Fruit fly (Drosophila melanogaster) whole organism, embryonic: ENCODE results near the gene CG14664.

ENCODE experiments used
- CG11398 ChIP-seq: fragments of 200-800 bp; sonication (Bioruptor generic); optimal IDR thresholded peaks from 2 replicates; lab custom pipeline; 2016; ENCODE audit warnings: missing biosample characterization, missing genetic modification characterization
- CG12104 ChIP-seq: fragments of 200-800 bp; sonication (Bioruptor generic); optimal IDR thresholded peaks from 3 replicates; lab custom pipeline; 2016; ENCODE audit warnings: missing biosample characterization, missing genetic modification characterization
- CG12744 ChIP-seq: fragments of 200-800 bp; sonication (Bioruptor generic); optimal IDR thresholded peaks from 2 replicates; lab custom pipeline; 2016; ENCODE audit warnings: missing biosample characterization, missing genetic modification characterization
- CG14441 ChIP-seq: fragments of 200-800 bp; sonication (Bioruptor generic); IDR thresholded peaks from 2 replicates; pipeline ENCODE4 v1.3.6; 2022; ENCODE audit warnings: missing biosample characterization, missing genetic modification characterization
- CG15269 ChIP-seq: fragments of 200-800 bp; sonication (Bioruptor generic); optimal IDR thresholded peaks from 2 replicates; lab custom pipeline; 2018; ENCODE audit warnings: missing biosample characterization, mild to moderate bottlenecking, missing genetic modification characterization, moderate library complexity
- CG18262 ChIP-seq: fragments of 200-800 bp; optimal IDR thresholded peaks from 3 replicates; lab custom pipeline; 2019; ENCODE audit warnings: missing biosample characterization, mild to moderate bottlenecking, missing genetic modification characterization, moderate library complexity
- CG2116 ChIP-seq: fragments of 200-800 bp; sonication (Bioruptor generic); optimal IDR thresholded peaks from 3 replicates; lab custom pipeline; 2018; ENCODE audit warnings: missing biosample characterization, mild to moderate bottlenecking, missing genetic modification characterization
- CG31224 ChIP-seq: fragments of 200-800 bp; sonication (Bioruptor generic); IDR thresholded peaks from 2 replicates; pipeline ENCODE4 v1.3.6; 2022; ENCODE audit warnings: missing biosample characterization, missing genetic modification characterization
- CG3407 ChIP-seq: fragments of 200-800 bp; sonication (Bioruptor generic); optimal IDR thresholded peaks from 2 replicates; lab custom pipeline; 2018; ENCODE audit warnings: missing biosample characterization, mild to moderate bottlenecking, missing genetic modification characterization
- CG4424 ChIP-seq: fragments of 200-800 bp; sonication (Bioruptor generic); optimal IDR thresholded peaks from 3 replicates; lab custom pipeline; 2016; ENCODE audit warnings: missing biosample characterization, missing genetic modification characterization
- CG4707 ChIP-seq: fragments of 200-800 bp; sonication (Bioruptor generic); optimal IDR thresholded peaks from 2 replicates; lab custom pipeline; 2018; ENCODE audit warnings: missing biosample characterization, mild to moderate bottlenecking, missing genetic modification characterization, moderate library complexity
- CG4730 ChIP-seq: fragments of 200-800 bp; sonication (Bioruptor generic); IDR thresholded peaks from 2 replicates; pipeline ENCODE4 v1.3.6; 2022; ENCODE audit warnings: missing biosample characterization, missing genetic modification characterization
- CG8089 ChIP-seq: fragments of 200-800 bp; sonication (Bioruptor generic); optimal IDR thresholded peaks from 3 replicates; lab custom pipeline; 2016; ENCODE audit warnings: missing biosample characterization, missing genetic modification characterization
- CG8765 ChIP-seq: fragments of 200-800 bp; sonication (Bioruptor generic); IDR thresholded peaks from 2 replicates; pipeline ENCODE4 v1.3.6; 2022; ENCODE audit warnings: missing biosample characterization, missing genetic modification characterization
- CoRest ChIP-seq: fragments of 200-800 bp; sonication (Bioruptor generic); optimal IDR thresholded peaks from 3 replicates; lab custom pipeline; 2018; ENCODE audit warnings: missing biosample characterization, mild to moderate bottlenecking, missing genetic modification characterization, moderate library complexity
- D ChIP-seq, 2 experiments: fragments of 200-800 bp in 1 of 2; fragments of >200 bp in 1 of 2; sonication (Bioruptor generic) in 1 of 2; optimal IDR thresholded peaks; 2 replicates in 1 of 2; 3 replicates in 1 of 2; lab custom pipeline; 2017; ENCODE audit warnings: mild to moderate bottlenecking in 1 of 2, missing biosample characterization in 1 of 2, missing genetic modification characterization in 1 of 2, missing genetic modification reagents in 1 of 2
- Dfd ChIP-seq, 2 experiments: fragments of >200 bp; optimal IDR thresholded peaks; 2 replicates each; lab custom pipeline; 2017; ENCODE audit warnings: missing biosample characterization in 2 of 2, missing genetic modification characterization in 2 of 2
- Dll ChIP-seq: fragments of 200-800 bp; sonication (Bioruptor generic); IDR thresholded peaks from 4 replicates; pipeline ENCODE4 v1.3.6; 2022; ENCODE audit warnings: missing biosample characterization, missing genetic modification characterization; ENCODE audit not compliant: partially characterized antibody
- Fer3 ChIP-seq: fragments of 200-800 bp; sonication (Bioruptor generic); optimal IDR thresholded peaks from 2 replicates; lab custom pipeline; 2018; ENCODE audit warnings: missing biosample characterization, mild to moderate bottlenecking, missing genetic modification characterization, moderate library complexity
- HmgD ChIP-seq: fragments of 200-800 bp; sonication (Bioruptor generic); optimal IDR thresholded peaks from 3 replicates; lab custom pipeline; 2016; ENCODE audit warnings: missing biosample characterization, missing genetic modification characterization
- MTF-1 ChIP-seq: fragments of 200-800 bp; sonication (Bioruptor generic); optimal IDR thresholded peaks from 2 replicates; lab custom pipeline; 2018; ENCODE audit warnings: missing biosample characterization, mild to moderate bottlenecking, missing genetic modification characterization, borderline replicate concordance
- Mad ChIP-seq: fragments of 200-800 bp; sonication (Bioruptor generic); optimal IDR thresholded peaks from 2 replicates; lab custom pipeline; 2016; ENCODE audit warnings: missing biosample characterization, missing genetic modification characterization
- Max ChIP-seq: fragments of 200-800 bp; sonication (Bioruptor generic); optimal IDR thresholded peaks from 2 replicates; lab custom pipeline; 2016; ENCODE audit warnings: missing biosample characterization, mild to moderate bottlenecking, missing genetic modification characterization
- Neu2 ChIP-seq: fragments of 200-800 bp; sonication (Bioruptor generic); optimal IDR thresholded peaks from 3 replicates; lab custom pipeline; 2016; ENCODE audit warnings: missing biosample characterization, missing genetic modification characterization, borderline replicate concordance
- Optix ChIP-seq: fragments of 200-800 bp; sonication (Bioruptor generic); IDR thresholded peaks from 3 replicates; pipeline ENCODE4 v1.3.6; 2022; ENCODE audit warnings: missing biosample characterization, missing genetic modification characterization
- Stat92E ChIP-seq, 3 experiments: fragments of >200 bp in 2 of 3; fragments of 200-800 bp in 1 of 3; sonication (Bioruptor generic) in 1 of 3; optimal IDR thresholded peaks; 2 replicates each; lab custom pipeline; 2017 to 2019; ENCODE audit warnings: missing biosample characterization in 3 of 3, missing genetic modification characterization in 3 of 3, mild to moderate bottlenecking in 1 of 3, moderate library complexity in 1 of 3
- bigmax ChIP-seq: fragments of 200-800 bp; sonication (Bioruptor generic); optimal IDR thresholded peaks from 2 replicates; lab custom pipeline; 2018; ENCODE audit warnings: missing biosample characterization, mild to moderate bottlenecking, missing genetic modification characterization
- btn ChIP-seq: fragments of 200-800 bp; sonication (Bioruptor generic); optimal IDR thresholded peaks from 2 replicates; lab custom pipeline; 2016; ENCODE audit warnings: missing biosample characterization, missing genetic modification characterization
- chinmo ChIP-seq: fragments of 200-800 bp; sonication (Bioruptor generic); IDR thresholded peaks from 4 replicates; pipeline ENCODE4 v1.3.6; 2022; ENCODE audit warnings: missing biosample characterization, missing genetic modification characterization; ENCODE audit not compliant: partially characterized antibody
- crc ChIP-seq: fragments of 200-800 bp; sonication (Bioruptor generic); optimal IDR thresholded peaks from 2 replicates; lab custom pipeline; 2016; ENCODE audit warnings: missing biosample characterization, missing genetic modification characterization
- crp ChIP-seq, 2 experiments: fragments of 200-800 bp; sonication (Bioruptor generic); optimal IDR thresholded peaks; 2 replicates in 1 of 2; 3 replicates in 1 of 2; lab custom pipeline; 2017; ENCODE audit warnings: missing biosample characterization in 2 of 2, missing genetic modification characterization in 2 of 2, mild to moderate bottlenecking in 1 of 2, moderate library complexity in 1 of 2
- dimm ChIP-seq: fragments of 200-800 bp; sonication (Bioruptor generic); IDR thresholded peaks from 2 replicates; pipeline ENCODE4 v1.3.6; 2022; ENCODE audit warnings: missing biosample characterization, missing genetic modification characterization
- fd102C ChIP-seq: fragments of 200-800 bp; sonication (Bioruptor generic); optimal IDR thresholded peaks from 2 replicates; lab custom pipeline; 2018; ENCODE audit warnings: missing biosample characterization, mild to moderate bottlenecking, missing genetic modification characterization, moderate library complexity
- fd3F ChIP-seq: fragments of 200-800 bp; sonication (Bioruptor generic); optimal IDR thresholded peaks from 2 replicates; lab custom pipeline; 2018; ENCODE audit warnings: missing biosample characterization, mild to moderate bottlenecking, missing genetic modification characterization, moderate library complexity
- fd96Cb ChIP-seq: fragments of 200-800 bp; sonication (Bioruptor generic); optimal IDR thresholded peaks from 2 replicates; lab custom pipeline; 2018; ENCODE audit warnings: missing biosample characterization, mild to moderate bottlenecking, missing genetic modification characterization, moderate library complexity
- gsb ChIP-seq: fragments of 200-800 bp; sonication (Bioruptor generic); IDR thresholded peaks from 2 replicates; pipeline ENCODE4 v1.3.6; 2022; ENCODE audit warnings: missing biosample characterization, missing genetic modification characterization
- hbn ChIP-seq: fragments of 200-800 bp; sonication (Bioruptor generic); IDR thresholded peaks from 2 replicates; pipeline ENCODE4 v1.3.6; 2022; ENCODE audit warnings: missing biosample characterization, missing genetic modification characterization; ENCODE audit not compliant: partially characterized antibody
- lola ChIP-seq, 3 experiments: fragments of >200 bp in 2 of 3; fragments of 200-800 bp in 1 of 3; sonication (Bioruptor generic) in 1 of 3; optimal IDR thresholded peaks; 2 replicates each; lab custom pipeline; 2017 to 2019; ENCODE audit warnings: missing biosample characterization in 3 of 3, missing genetic modification characterization in 3 of 3, mild to moderate bottlenecking in 1 of 3, moderate library complexity in 1 of 3
- org-1 ChIP-seq: fragments of 200-800 bp; sonication (Bioruptor generic); optimal IDR thresholded peaks from 2 replicates; lab custom pipeline; 2017; ENCODE audit warnings: missing biosample characterization, missing genetic modification characterization
- pros ChIP-seq: fragments of 200-800 bp; sonication (Bioruptor generic); optimal IDR thresholded peaks from 3 replicates; lab custom pipeline; 2019; ENCODE audit warnings: missing biosample characterization, mild to moderate bottlenecking, missing genetic modification characterization, moderate library complexity
- ro ChIP-seq: fragments of 200-800 bp; sonication (Bioruptor generic); IDR thresholded peaks from 2 replicates; pipeline ENCODE4 v1.3.6; 2022; ENCODE audit warnings: missing biosample characterization, missing genetic modification characterization
- seq ChIP-seq: fragments of 200-800 bp; sonication (Bioruptor generic); IDR thresholded peaks from 2 replicates; pipeline ENCODE4 v1.3.6; 2022; ENCODE audit warnings: missing biosample characterization, missing genetic modification characterization
- slbo ChIP-seq: fragments of 200-800 bp; sonication (Bioruptor generic); IDR thresholded peaks from 2 replicates; pipeline ENCODE4 v1.3.6; 2022; ENCODE audit warnings: missing biosample characterization, missing genetic modification characterization
- sob ChIP-seq: fragments of 200-800 bp; sonication (Bioruptor generic); IDR thresholded peaks from 2 replicates; pipeline ENCODE4 v1.3.6; 2022; ENCODE audit warnings: missing biosample characterization, missing genetic modification characterization
- stc ChIP-seq: fragments of 200-800 bp; sonication (Bioruptor generic); IDR thresholded peaks from 2 replicates; pipeline ENCODE4 v1.3.6; 2022; ENCODE audit warnings: missing biosample characterization, missing genetic modification characterization
- zfh1 ChIP-seq: fragments of 200-800 bp; sonication (Bioruptor generic); IDR thresholded peaks from 3 replicates; pipeline ENCODE4 v1.3.6; 2022; ENCODE audit warnings: missing biosample characterization, missing genetic modification characterization

CG14664 gene

DNA sequence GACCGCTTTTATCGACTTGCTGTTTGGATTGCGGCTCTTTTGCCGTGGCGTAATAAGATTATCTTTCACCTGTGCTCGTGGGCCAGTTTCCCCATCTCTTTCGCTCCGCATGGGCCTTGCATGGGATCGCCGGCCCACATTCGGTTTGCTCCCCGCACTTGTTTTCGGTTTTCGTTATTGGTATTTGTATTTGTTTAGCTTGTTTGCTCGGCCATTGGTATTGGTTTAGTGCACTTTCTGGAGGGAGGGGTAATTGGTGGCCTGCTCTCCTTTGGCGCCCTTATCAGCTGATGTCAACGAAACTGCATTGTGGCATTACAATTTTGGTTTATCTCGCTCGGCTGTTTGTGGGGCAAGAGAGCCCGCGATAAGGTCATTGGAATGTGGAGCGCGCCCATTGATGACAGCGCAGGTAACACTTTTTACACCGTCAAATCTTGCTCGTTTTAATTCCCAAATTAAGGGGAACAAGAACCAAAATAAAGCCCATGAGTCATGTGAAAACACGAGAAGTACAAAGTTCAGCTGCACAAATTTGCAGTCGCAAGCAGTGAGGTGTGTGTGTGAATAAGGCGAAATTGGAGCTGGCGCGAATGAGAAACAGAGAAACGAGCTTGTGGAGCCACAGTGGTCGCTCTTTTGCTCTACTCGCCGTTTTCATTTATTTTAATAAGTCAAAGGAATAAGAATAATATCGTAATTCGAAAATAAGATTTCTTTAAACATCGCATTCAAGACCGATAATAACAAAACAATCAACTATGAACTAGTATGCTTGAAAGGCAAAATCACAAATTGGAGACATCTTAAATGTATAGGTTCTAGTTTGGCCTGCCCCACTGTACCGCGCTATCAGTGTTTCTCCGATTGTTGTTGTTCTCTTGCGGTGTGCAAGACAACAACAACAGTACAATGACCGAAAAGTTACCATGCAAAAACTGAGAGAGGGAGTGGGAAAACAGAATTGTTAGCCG is 8.3 kb upstream of the CG14664 start (continued):
- TF ChIP-seq CG31224 (GFP tag; lab: Robert Waterston, UW) (peak; percentile 74), Dll (GFP tag; lab: Robert Waterston, UW) (no peak), CG18262 (peak; percentile 95), slbo (GFP tag; lab: Robert Waterston, UW) (peak; percentile 59), CG11398 (GFP tag; lab: Kevin White, UChicago) (peak; percentile 100), CG2116 (peak; percentile 94), CG4730 (GFP tag; lab: Robert Waterston, UW) (peak; percentile 75), fd102C (GFP tag; lab: Kevin White, UChicago) (peak; percentile 100), zfh1 (GFP tag; lab: Robert Waterston, UW) (peak; percentile 99), Neu2 (GFP tag; lab: Kevin White, UChicago) (peak; percentile 83), hbn (GFP tag; lab: Robert Waterston, UW) (no peak), Optix (GFP tag; lab: Robert Waterston, UW) (peak; percentile 97), fd3F (peak; percentile 58), fd96Cb (peak; percentile 91), dimm (GFP tag; lab: Robert Waterston, UW) (peak; percentile 89), gsb (peak; percentile 31; the same call in 1 of the 2 replicates), crc (GFP tag; lab: Kevin White, UChicago) (peak; percentile 93), CG8765 (GFP tag; lab: Robert Waterston, UW) (peak; percentile 84), lola (GFP tag; optimal IDR thresholded peaks at IDR 0.05; lab: Kevin White, UChicago) (peak in 1 of 3 experiments; percentile 97), org-1 (GFP tag; lab: Kevin White, UChicago) (peak; percentile 98), D (optimal IDR thresholded peaks at IDR 0.05; lab: Kevin White, UChicago) (no peak), D (GFP tag; optimal IDR thresholded peaks at IDR 0.05; lab: Kevin White, UChicago) (peak; percentile 100), Fer3 (tag; lab: Kevin White, UChicago) (peak; percentile 84), btn (GFP tag; lab: Kevin White, UChicago) (peak; percentile 99), CoRest (peak; percentile 86), crp (GFP tag; optimal IDR thresholded peaks at IDR 0.05; lab: Kevin White, UChicago) (peak; percentile 25 to 74), Mad (peak; percentile 99), MTF-1 (peak; percentile 99), CG15269 (peak; percentile 81), Max (GFP tag; lab: Kevin White, UChicago) (peak; percentile 98), CG12744 (peak; percentile 94), CG8089 (GFP tag; lab: Kevin White, UChicago) (peak; percentile 99), pros (GFP tag; lab: Kevin White, UChicago) (peak; percentile 69), sob (GFP tag; lab: Robert Waterston, UW) (peak; percentile 91), HmgD (GFP tag; lab: Kevin White, UChicago) (peak; percentile 98), CG4707 (GFP tag; lab: Kevin White, UChicago) (peak; percentile 98), CG4424 (peak; percentile 96), Stat92E (GFP tag; optimal IDR thresholded peaks at IDR 0.05; lab: Kevin White, UChicago) (peak in 1 of 3 experiments; percentile 80), CG3407 (GFP tag; lab: Kevin White, UChicago) (peak; percentile 99), CG12104 (GFP tag; lab: Kevin White, UChicago) (peak; percentile 97), Dfd (GFP tag; optimal IDR thresholded peaks at IDR 0.05; lab: Kevin White, UChicago) (no peak), CG14441 (GFP tag; lab: Robert Waterston, UW) (peak; percentile 68), chinmo (GFP tag; lab: Robert Waterston, UW) (peak; percentile 90; the same call in 3 of the 4 replicates), stc (peak; percentile 95), bigmax (peak; percentile 84), seq (peak; percentile 88), ro (GFP tag; lab: Robert Waterston, UW) (peak; percentile 79)
